Worm (Caenorhabditis elegans) whole organism, mixed stage, embryonic: ENCODE results near the gene capg-2.

ENCODE experiments used
- elt-1 ChIP-seq: sonication (generic microtip); optimal IDR thresholded peaks from 2 replicates; lab custom pipeline; 2017; ENCODE audit warnings: missing genetic modification characterization, mild to moderate bottlenecking, missing compliant biosample characterization, antibody characterized with exemption, moderate library complexity, borderline replicate concordance; ENCODE audit not compliant: insufficient read depth
- nhr-12 ChIP-seq: fragments of 150-350 bp; optimal IDR thresholded peaks from 2 replicates; lab custom pipeline; 2014; ENCODE audit warnings: missing biosample characterization, missing genetic modification characterization
- nhr-237 ChIP-seq: fragments of 150-350 bp; optimal IDR thresholded peaks from 2 replicates; lab custom pipeline; 2014; ENCODE audit warnings: missing biosample characterization, missing genetic modification characterization
- nhr-76 ChIP-seq: sonication (generic microtip); optimal IDR thresholded peaks from 2 replicates; lab custom pipeline; 2017; ENCODE audit warnings: missing biosample characterization, missing genetic modification characterization
- sem-2 ChIP-seq: fragments of 200-800 bp; sonication (Bioruptor generic); optimal IDR thresholded peaks from 2 replicates; lab custom pipeline; 2018; ENCODE audit warnings: mild to moderate bottlenecking, missing genetic modification characterization, missing compliant biosample characterization
- snpc-4 ChIP-seq: fragments of 150-350 bp; optimal IDR thresholded peaks from 2 replicates; lab custom pipeline; 2014; ENCODE audit warnings: missing biosample characterization, missing genetic modification characterization
- tbx-8 ChIP-seq: fragments of 200-800 bp; sonication (Bioruptor generic); optimal IDR thresholded peaks from 2 replicates; lab custom pipeline; 2018; ENCODE audit warnings: mild to moderate bottlenecking, missing genetic modification characterization, moderate library complexity, missing compliant biosample characterization
- unc-39 ChIP-seq: fragments of 150-350 bp; optimal IDR thresholded peaks from 2 replicates; lab custom pipeline; 2014; ENCODE audit warnings: missing biosample characterization, missing genetic modification characterization
- ztf-11 ChIP-seq: fragments of 150-350 bp; optimal IDR thresholded peaks from 2 replicates; lab custom pipeline; 2014; ENCODE audit warnings: missing biosample characterization, missing genetic modification characterization

- TF ChIP-seq elt-1 (no peak), nhr-76 (tag; lab: Kevin White, UChicago) (no peak), nhr-12 (no peak), nhr-237 (tag; lab: Kevin White, UChicago) (no peak), ztf-11 (tag; lab: Kevin White, UChicago) (no peak), sem-2 (no peak), snpc-4 (no peak), tbx-8 (GFP tag; lab: Kevin White, UChicago) (no peak), unc-39 (no peak)
These were observed 12.8 kb upstream of the capg-2 start, which contains the start of gene ugt-56 for ce11 chrV:12258922-12259321.
